Worm (Caenorhabditis elegans): ENCODE data around the gene mdt-27.
A peak's percentile ranks its signal among the peaks of the same experiment; 100 is the strongest.

Gene mdt-27

ce11 chrV:9165073-9165699 is 48.3 kb downstream of the mdt-27 start, which contains the start of gene col-10:
TSS of gene col-10 (minus strand) at chrV:9165307.
- TF ChIP-seq daf-19 (GFP tag; conservative IDR thresholded peaks at IDR 0.05) (no peak), ama-1 (optimal IDR thresholded peaks at IDR 0.05) (peak; percentile 95), nhr-25 (tag; optimal IDR thresholded peaks at IDR 0.05; ENCODE audit: borderline replicate concordance, insufficient read depth) (peak; percentile 76), T26A8.4 (GFP tag; IDR thresholded peaks at IDR 0.05) (0 out of 2 replicates have a peak, but pooled peaks have one; percentile 33), nhr-28 (tag; optimal IDR thresholded peaks at IDR 0.05) (peak; percentile 41), hlh-11 (tag; optimal IDR thresholded peaks at IDR 0.05) (peak; percentile 6), mep-1 (tag; optimal IDR thresholded peaks at IDR 0.05) (peak; percentile 3), nhr-42 (GFP tag; IDR thresholded peaks at IDR 0.05) (0 out of 2 replicates have a peak, but pooled peaks have one; percentile 18), snpc-1.2 (GFP tag; IDR thresholded peaks at IDR 0.05) (peak; percentile 35; the same call in 1 of the 2 replicates), unc-62 (GFP tag; optimal IDR thresholded peaks at IDR 0.05 in 1 of 2) (peak in 1 of 2 experiments; percentile 66), unc-62 (tag; optimal IDR thresholded peaks at IDR 0.05) (no peak), unc-39 (tag; optimal IDR thresholded peaks at IDR 0.05) (no peak), zfp-3 (GFP tag; conservative IDR thresholded peaks at IDR 0.05) (no peak)

- TF ChIP-seq nhr-237 (tag; optimal IDR thresholded peaks at IDR 0.05): no peak
- no peak for TF ChIP-seq ZK546.5 (tag; optimal IDR thresholded peaks at IDR 0.05)
- peak; percentile 98 for TF ChIP-seq ama-1 (optimal IDR thresholded peaks at IDR 0.05)
- peak in 1 of 2 experiments; percentile 24 for TF ChIP-seq unc-62 (GFP tag; optimal IDR thresholded peaks at IDR 0.05 in 1 of 2)
- no peak for TF ChIP-seq unc-62 (tag; optimal IDR thresholded peaks at IDR 0.05)
- TF ChIP-seq Y105C5A.15 (GFP tag; IDR thresholded peaks at IDR 0.05): no peak
- no peak for TF ChIP-seq gei-8 (GFP tag; optimal IDR thresholded peaks at IDR 0.05)
- no peak for TF ChIP-seq duxl-1 (tag; optimal IDR thresholded peaks at IDR 0.05; ENCODE audit: poor library complexity)
- TF ChIP-seq cey-2 (tag; optimal IDR thresholded peaks at IDR 0.05; ENCODE audit: borderline replicate concordance, insufficient read depth): no peak
- TF ChIP-seq F44E2.7 (GFP tag; IDR thresholded peaks at IDR 0.05): no peak
- TF ChIP-seq hlh-30 (tag; optimal IDR thresholded peaks at IDR 0.05; ENCODE audit: insufficient read depth): no peak
- TF ChIP-seq fkh-10 (GFP tag; optimal IDR thresholded peaks at IDR 0.05): no peak
- no peak for TF ChIP-seq nhr-48 (tag; optimal IDR thresholded peaks at IDR 0.05)
- TF ChIP-seq lir-3 (tag; optimal IDR thresholded peaks at IDR 0.05): no peak
- TF ChIP-seq nhr-11 (tag; optimal IDR thresholded peaks at IDR 0.05): no peak
- TF ChIP-seq ceh-82 (tag; optimal IDR thresholded peaks at IDR 0.05): no peak
- peak; percentile 35 for TF ChIP-seq mes-2 (tag; optimal IDR thresholded peaks at IDR 0.05; ENCODE audit: poor library complexity, severe bottlenecking)
- no peak for TF ChIP-seq nhr-111 (GFP tag; optimal IDR thresholded peaks at IDR 0.05)
- TF ChIP-seq tra-1 (GFP tag; IDR thresholded peaks at IDR 0.05): no peak
- TF ChIP-seq F26F4.8 (GFP tag; conservative IDR thresholded peaks at IDR 0.05): no peak
- TF ChIP-seq mep-1 (tag; optimal IDR thresholded peaks at IDR 0.05): peak; percentile 39
- TF ChIP-seq php-3 (GFP tag; IDR thresholded peaks at IDR 0.05): no peak
- TF ChIP-seq Y48G9A.11 (GFP tag; IDR thresholded peaks at IDR 0.05): no peak
- TF ChIP-seq nhr-25 (tag; optimal IDR thresholded peaks at IDR 0.05; ENCODE audit: borderline replicate concordance, insufficient read depth): no peak
- no peak for TF ChIP-seq daf-8 (GFP tag; IDR thresholded peaks at IDR 0.05)
- no peak for TF ChIP-seq spr-3 (GFP tag; optimal IDR thresholded peaks at IDR 0.05)
- TF ChIP-seq pha-4 (GFP tag; IDR thresholded peaks at IDR 0.05): no peak
- TF ChIP-seq pha-4 (tag; optimal IDR thresholded peaks at IDR 0.05): no peak
- TF ChIP-seq hmg-1.1 (GFP tag; IDR thresholded peaks at IDR 0.05): no peak
- TF ChIP-seq T26A8.4 (GFP tag; IDR thresholded peaks at IDR 0.05): 0 out of 2 replicates have a peak, but pooled peaks have one; percentile 52
- no peak for TF ChIP-seq lin-1 (GFP tag; IDR thresholded peaks at IDR 0.05)
- TF ChIP-seq unc-130 (GFP tag; optimal IDR thresholded peaks at IDR 0.05): no peak
- no peak for TF ChIP-seq dpl-1 (GFP tag; optimal IDR thresholded peaks at IDR 0.05)
- no peak for TF ChIP-seq Y75B8A.6 (GFP tag; IDR thresholded peaks at IDR 0.05)
- no peak for TF ChIP-seq ctbp-1 (GFP tag; IDR thresholded peaks at IDR 0.05)
- TF ChIP-seq hif-1 (tag; optimal IDR thresholded peaks at IDR 0.05): no peak
Observed at ce11 chrV:9163897-9164296, 49.6 kb downstream of the mdt-27 start.

Data from whole organism, L4 larva.